Worm (Caenorhabditis elegans) whole organism, L3 larva: ENCODE data around the gene W02D7.5.

Experiments used
- R02D3.7 ChIP-seq: fragments of 150-350 bp; optimal IDR thresholded peaks from 2 replicates; lab custom pipeline; 2014; ENCODE audit warnings: missing biosample characterization, missing genetic modification characterization
- elt-1 ChIP-seq: fragments of 150-350 bp; optimal IDR thresholded peaks from 2 replicates; lab custom pipeline; 2014; ENCODE audit warnings: missing biosample characterization, missing genetic modification characterization
- fkh-2 ChIP-seq: fragments of 150-350 bp; optimal IDR thresholded peaks from 2 replicates; lab custom pipeline; 2014; ENCODE audit warnings: missing biosample characterization, missing genetic modification reagents, missing genetic modification characterization
- snpc-4 ChIP-seq: fragments of 150-350 bp; optimal IDR thresholded peaks from 2 replicates; lab custom pipeline; 2014; ENCODE audit warnings: missing biosample characterization, missing genetic modification characterization

ce11 chrV:8253946-8254345 lies 45.1 kb downstream of the W02D7.5 start:
- TF ChIP-seq fkh-2 (tag; lab: Kevin White, UChicago) (no peak), snpc-4 (tag; lab: Kevin White, UChicago) (no peak), R02D3.7 (no peak), elt-1 (tag; lab: Kevin White, UChicago) (no peak)
